Worm (Caenorhabditis elegans): ENCODE measurements around the gene C55A6.11.

Gene C55A6.11

DNA sequence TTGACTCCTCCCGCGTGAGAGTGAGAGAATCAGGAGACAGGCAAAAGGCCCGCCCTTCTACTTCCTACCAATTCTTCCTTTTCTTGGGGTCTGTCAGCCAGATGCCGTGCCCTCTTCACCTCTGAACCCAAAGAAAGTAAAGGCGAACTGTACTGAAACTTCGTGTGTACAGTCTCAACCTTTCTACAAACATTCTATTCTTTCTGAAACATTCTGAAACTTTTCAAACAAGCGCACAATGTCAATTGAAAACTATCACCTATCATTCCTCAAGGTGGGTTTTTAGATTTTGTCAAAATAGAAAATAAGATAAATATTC, 12.2 kb downstream of the C55A6.11 start:
- TF ChIP-seq nhr-11 (tag; optimal IDR thresholded peaks at IDR 0.05) (no peak), nhr-25 (tag; optimal IDR thresholded peaks at IDR 0.05) (no peak), ama-1 (optimal IDR thresholded peaks at IDR 0.05) (peak; percentile 63)

DNA sequence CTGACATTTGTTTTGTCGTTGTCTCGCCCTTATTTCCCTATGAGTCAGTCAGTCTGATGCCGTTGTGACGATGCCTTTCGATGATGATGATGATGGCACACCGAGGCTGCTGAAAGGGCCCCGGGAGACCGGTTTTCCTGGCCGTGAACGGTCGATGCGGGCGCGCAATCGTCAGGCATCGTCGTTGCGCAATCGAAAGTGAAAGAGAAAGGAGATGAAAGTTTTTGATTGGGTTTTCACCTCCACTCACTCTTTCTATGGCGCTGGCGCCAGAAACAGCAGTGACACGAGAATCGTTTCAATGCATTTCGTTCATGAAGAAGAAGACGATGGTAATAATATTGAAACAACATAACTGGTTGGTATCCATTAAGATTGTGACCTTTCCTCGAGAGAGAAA, 12.6 kb downstream of the C55A6.11 start:
- TF ChIP-seq Y55F3AM.14 (GFP tag; optimal IDR thresholded peaks at IDR 0.05) (peak; percentile 61), zag-1 (tag; optimal IDR thresholded peaks at IDR 0.05) (no peak), sem-4 (tag; optimal IDR thresholded peaks at IDR 0.05) (peak; percentile 80), nhr-129 (tag; optimal IDR thresholded peaks at IDR 0.05) (peak; percentile 67), nhr-25 (tag; optimal IDR thresholded peaks at IDR 0.05) (peak; percentile 88), nhr-6 (tag; optimal IDR thresholded peaks at IDR 0.05) (no peak), nhr-237 (tag; optimal IDR thresholded peaks at IDR 0.05) (no peak), nhr-12 (tag; optimal IDR thresholded peaks at IDR 0.05) (no peak), egl-27 (tag; optimal IDR thresholded peaks at IDR 0.05) (peak; percentile 62), peb-1 (tag; optimal IDR thresholded peaks at IDR 0.05) (no peak), nhr-21 (tag; optimal IDR thresholded peaks at IDR 0.05) (peak; percentile 46), blmp-1 (tag; optimal IDR thresholded peaks at IDR 0.05; ENCODE audit: insufficient read depth) (peak; percentile 100), ztf-1 (GFP tag; conservative IDR thresholded peaks at IDR 0.05) (no peak), sma-9 (GFP tag; optimal IDR thresholded peaks at IDR 0.05) (peak; percentile 87), sma-9 (tag; optimal IDR thresholded peaks at IDR 0.05) (no peak), fos-1 (tag; optimal IDR thresholded peaks at IDR 0.05) (peak; percentile 33), lsy-2 (tag; optimal IDR thresholded peaks at IDR 0.05) (no peak), elt-3 (tag; optimal IDR thresholded peaks at IDR 0.05) (no peak), sma-3 (GFP tag; optimal IDR thresholded peaks at IDR 0.05) (peak; percentile 72), unc-39 (tag; optimal IDR thresholded peaks at IDR 0.05) (no peak)

DNA sequence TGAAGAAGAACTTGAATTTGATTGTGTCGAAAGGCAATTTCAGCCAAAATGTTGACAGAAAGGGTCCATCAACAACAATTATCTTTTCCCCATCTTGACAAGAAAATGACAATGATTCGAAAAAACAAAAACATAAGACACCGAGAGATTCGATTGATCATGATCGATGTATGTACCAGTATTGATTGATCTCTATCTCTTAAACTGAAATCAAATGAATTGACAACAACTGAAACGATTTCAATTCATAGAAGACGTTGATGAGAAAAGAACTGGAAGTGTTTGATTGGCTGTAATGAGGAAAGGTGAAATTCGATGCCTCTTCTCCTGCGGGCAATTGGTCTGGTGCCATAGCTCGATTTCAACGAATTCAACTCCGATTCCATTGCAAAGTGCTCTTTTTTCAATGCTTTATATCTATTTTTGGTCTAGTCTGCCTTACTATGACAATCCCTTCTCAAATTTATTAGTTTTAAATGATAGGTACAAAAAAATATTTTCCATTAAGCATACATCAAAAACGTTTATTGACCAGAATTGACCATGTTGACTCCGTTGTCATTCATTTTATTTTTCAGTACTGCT, 13.1 kb downstream of the C55A6.11 start:
- no peak for TF ChIP-seq nhr-237 (tag; optimal IDR thresholded peaks at IDR 0.05)
- TF ChIP-seq Y55F3AM.14 (GFP tag; optimal IDR thresholded peaks at IDR 0.05): no peak
- TF ChIP-seq aly-2 (tag; optimal IDR thresholded peaks at IDR 0.05): no peak
- TF ChIP-seq ztf-4 (tag; optimal IDR thresholded peaks at IDR 0.05): no peak
- TF ChIP-seq lin-11 (tag; optimal IDR thresholded peaks at IDR 0.05): no peak
- no peak for TF ChIP-seq elt-1 (tag; optimal IDR thresholded peaks at IDR 0.05)
- TF ChIP-seq skn-1 (tag; optimal IDR thresholded peaks at IDR 0.05): no peak
- no peak for TF ChIP-seq alr-1 (tag; optimal IDR thresholded peaks at IDR 0.05)
- TF ChIP-seq nhr-12 (tag; optimal IDR thresholded peaks at IDR 0.05): no peak
- TF ChIP-seq nhr-10 (tag; optimal IDR thresholded peaks at IDR 0.05): no peak
- no peak for TF ChIP-seq unc-62 (GFP tag; optimal IDR thresholded peaks at IDR 0.05)
- no peak for TF ChIP-seq zag-1 (tag; optimal IDR thresholded peaks at IDR 0.05)
- no peak for TF ChIP-seq nhr-77 (tag; optimal IDR thresholded peaks at IDR 0.05)
- TF ChIP-seq peb-1 (tag; optimal IDR thresholded peaks at IDR 0.05): no peak
- TF ChIP-seq ztf-11 (tag; optimal IDR thresholded peaks at IDR 0.05): no peak
- no peak for TF ChIP-seq unc-39 (tag; optimal IDR thresholded peaks at IDR 0.05)
- TF ChIP-seq nhr-21 (tag; optimal IDR thresholded peaks at IDR 0.05): no peak
- no peak for TF ChIP-seq crh-2 (tag; optimal IDR thresholded peaks at IDR 0.05)
- TF ChIP-seq mbf-1 (tag; optimal IDR thresholded peaks at IDR 0.05): no peak

DNA sequence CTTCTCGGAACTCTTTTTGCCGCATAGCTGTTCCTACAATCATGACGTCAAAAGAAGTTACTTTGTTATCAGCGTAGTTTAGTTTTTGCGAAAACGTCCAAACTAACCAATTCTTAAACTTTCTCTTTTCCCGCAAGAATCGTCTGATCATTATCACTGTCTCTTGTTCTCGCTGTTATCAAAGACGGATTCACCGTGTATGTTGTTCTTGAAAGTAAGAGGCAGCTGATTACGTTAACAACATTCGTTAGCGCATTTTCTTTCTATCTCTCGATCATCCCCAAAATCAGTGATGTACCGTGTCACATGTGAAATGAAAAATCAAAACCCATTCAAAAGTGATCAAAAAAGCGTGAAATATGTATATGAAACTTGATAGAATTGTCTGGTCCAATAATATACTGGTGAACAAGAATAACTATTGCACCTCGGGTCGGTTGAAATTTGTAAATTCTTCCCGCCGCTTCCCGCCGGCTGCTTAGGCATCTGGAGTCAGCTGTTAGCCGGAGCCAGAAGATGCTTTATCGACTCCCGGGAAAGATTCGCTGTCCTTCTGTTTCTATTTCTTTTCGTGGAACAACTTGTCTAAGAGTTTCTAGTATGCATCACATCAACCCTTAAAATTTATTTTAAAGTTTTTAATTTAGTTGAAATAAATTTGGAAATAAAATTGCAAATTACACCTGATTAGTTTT, 14.3 kb downstream of the C55A6.11 start:
- peak; percentile 93 for TF ChIP-seq fos-1 (tag; optimal IDR thresholded peaks at IDR 0.05)
- peak in 1 of 2 experiments; percentile 29 for TF ChIP-seq lsy-2 (tag; optimal IDR thresholded peaks at IDR 0.05)
- TF ChIP-seq blmp-1 (tag; optimal IDR thresholded peaks at IDR 0.05; ENCODE audit: insufficient read depth): peak; percentile 96
- peak; percentile 87 for TF ChIP-seq sma-9 (GFP tag; optimal IDR thresholded peaks at IDR 0.05)
- TF ChIP-seq sma-9 (tag; optimal IDR thresholded peaks at IDR 0.05): no peak
- no peak for TF ChIP-seq ztf-4 (tag; optimal IDR thresholded peaks at IDR 0.05)
- peak; percentile 50 for TF ChIP-seq nhr-25 (tag; optimal IDR thresholded peaks at IDR 0.05)
- TF ChIP-seq F13H6.1 (tag; optimal IDR thresholded peaks at IDR 0.05): peak; percentile 7
- TF ChIP-seq lin-13 (GFP tag; optimal IDR thresholded peaks at IDR 0.05): no peak
- TF ChIP-seq sma-3 (GFP tag; optimal IDR thresholded peaks at IDR 0.05): peak; percentile 43
- TF ChIP-seq nhr-129 (tag; optimal IDR thresholded peaks at IDR 0.05): peak; percentile 58
- no peak for TF ChIP-seq mab-5 (tag; optimal IDR thresholded peaks at IDR 0.05)
- no peak for TF ChIP-seq ama-1 (optimal IDR thresholded peaks at IDR 0.05)
- peak; percentile 65 for TF ChIP-seq gmeb-1 (tag; optimal IDR thresholded peaks at IDR 0.05)
- TF ChIP-seq nhr-21 (tag; optimal IDR thresholded peaks at IDR 0.05): peak; percentile 56
- TF ChIP-seq egl-27 (tag; optimal IDR thresholded peaks at IDR 0.05): peak; percentile 19
- TF ChIP-seq crh-2 (tag; optimal IDR thresholded peaks at IDR 0.05): peak; percentile 60
